Worm (Caenorhabditis elegans) whole organism, L3 larva: ENCODE results near the gene pepm-1.

ENCODE experiments used
- ceh-82 ChIP-seq: fragments of 150-350 bp; optimal IDR thresholded peaks from 2 replicates; lab custom pipeline; 2014; ENCODE audit warnings: missing biosample characterization, missing genetic modification characterization
- elt-3 ChIP-seq, 3 experiments: fragments of 150-350 bp in 1 of 3; sonication (generic microtip) in 2 of 3; optimal IDR thresholded peaks; 2 replicates in 2 of 3; 4 replicates in 1 of 3; lab custom pipeline; 2014 to 2017; ENCODE audit warnings: missing biosample characterization in 3 of 3, missing genetic modification characterization in 3 of 3
- nhr-76 ChIP-seq: fragments of 150-350 bp; sonication (generic microtip); optimal IDR thresholded peaks from 5 replicates; lab custom pipeline; 2014; ENCODE audit warnings: missing biosample characterization, missing genetic modification characterization
- snpc-4 ChIP-seq: fragments of 150-350 bp; optimal IDR thresholded peaks from 2 replicates; lab custom pipeline; 2014; ENCODE audit warnings: missing biosample characterization, missing genetic modification characterization
- unc-62 ChIP-seq: fragments of 150-350 bp; sonication (generic microtip); optimal IDR thresholded peaks from 4 replicates; lab custom pipeline; 2014; ENCODE audit warnings: missing biosample characterization, missing genetic modification reagents, missing genetic modification characterization

DNA sequence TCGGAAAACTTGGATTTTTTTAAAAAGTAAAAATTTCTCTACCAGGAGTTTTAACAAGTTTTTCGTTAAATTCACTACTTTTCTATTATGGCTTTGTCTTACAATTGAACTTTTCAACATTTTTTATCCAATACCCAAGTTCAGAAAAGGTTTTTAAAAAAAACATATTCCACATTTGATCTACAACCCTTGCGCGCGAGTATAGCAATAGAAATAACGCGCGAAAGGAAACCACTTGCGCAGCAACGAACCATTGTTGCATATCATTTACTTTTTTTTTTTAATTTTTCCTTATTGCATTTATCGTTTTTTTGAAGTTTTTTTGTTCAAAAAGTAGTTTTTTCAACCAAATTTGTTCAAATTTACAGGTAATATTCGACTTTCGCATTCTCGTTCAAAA, 43.1 kb upstream of the pepm-1 start, which contains the start of gene F40G12.11:
- TF ChIP-seq ceh-82 (tag; lab: Kevin White, UChicago) (no peak), unc-62 (GFP tag; lab: Kevin White, UChicago) (no peak), elt-3 (tag; optimal IDR thresholded peaks at IDR 0.05; lab: Kevin White, UChicago) (no peak), snpc-4 (tag; lab: Kevin White, UChicago) (no peak), nhr-76 (tag; lab: Kevin White, UChicago) (no peak)
